Worm (Caenorhabditis elegans): Measurements from ENCODE around the gene famp-1.

Gene famp-1

DNA sequence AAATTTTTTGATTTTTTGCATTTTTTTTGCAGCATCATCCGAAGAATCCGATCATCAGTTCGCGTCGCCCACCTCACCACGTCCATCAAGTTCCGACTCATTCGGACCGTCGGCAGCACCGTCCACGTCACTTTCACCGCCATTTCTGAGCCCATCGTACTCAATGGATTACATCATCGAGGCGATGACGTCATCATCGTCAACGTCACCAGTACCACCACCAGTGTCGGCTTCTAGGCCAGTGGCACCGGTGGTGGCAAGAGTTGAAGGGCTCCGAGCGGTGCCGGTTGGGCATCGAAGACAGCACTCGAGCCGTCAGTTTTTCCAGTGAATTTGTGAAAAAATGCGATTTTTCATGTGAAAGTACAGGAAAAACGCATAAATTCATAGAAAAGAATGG lies 39.8 kb downstream of the famp-1 start:
- no peak for TF ChIP-seq elt-2 (tag; optimal IDR thresholded peaks at IDR 0.05)
- TF ChIP-seq skn-1 (tag; optimal IDR thresholded peaks at IDR 0.05) = no peak
- TF ChIP-seq efl-3 (GFP tag; optimal IDR thresholded peaks at IDR 0.05) = no peak
- TF ChIP-seq elt-3 (tag; optimal IDR thresholded peaks at IDR 0.05) = no peak
- TF ChIP-seq efl-1 (optimal IDR thresholded peaks at IDR 0.05) = no peak
- no peak for TF ChIP-seq efl-1 (GFP tag; optimal IDR thresholded peaks at IDR 0.05 in 1 of 2)
- TF ChIP-seq nhr-84 (tag; optimal IDR thresholded peaks at IDR 0.05) = no peak
- no peak for TF ChIP-seq nhr-20 (tag; optimal IDR thresholded peaks at IDR 0.05)
- no peak for TF ChIP-seq blmp-1 (tag; optimal IDR thresholded peaks at IDR 0.05)
- no peak for TF ChIP-seq ama-1 (optimal IDR thresholded peaks at IDR 0.05)
- TF ChIP-seq sptf-1 (tag; optimal IDR thresholded peaks at IDR 0.05) = no peak
- TF ChIP-seq nhr-47 (tag; optimal IDR thresholded peaks at IDR 0.05) = no peak
- no peak for TF ChIP-seq zip-4 (GFP tag; optimal IDR thresholded peaks at IDR 0.05)
- no peak for TF ChIP-seq isw-1 (GFP tag; IDR thresholded peaks at IDR 0.05)
- TF ChIP-seq unc-30 (tag; optimal IDR thresholded peaks at IDR 0.05) = no peak
- no peak for TF ChIP-seq unc-130 (tag; optimal IDR thresholded peaks at IDR 0.05)
- no peak for TF ChIP-seq alr-1 (tag; optimal IDR thresholded peaks at IDR 0.05; ENCODE audit: borderline replicate concordance)
- no peak for TF ChIP-seq C34B4.2 (tag; optimal IDR thresholded peaks at IDR 0.05)
- TF ChIP-seq zag-1 (tag; optimal IDR thresholded peaks at IDR 0.05) = no peak
- TF ChIP-seq ces-1 (GFP tag; optimal IDR thresholded peaks at IDR 0.05) = no peak

DNA sequence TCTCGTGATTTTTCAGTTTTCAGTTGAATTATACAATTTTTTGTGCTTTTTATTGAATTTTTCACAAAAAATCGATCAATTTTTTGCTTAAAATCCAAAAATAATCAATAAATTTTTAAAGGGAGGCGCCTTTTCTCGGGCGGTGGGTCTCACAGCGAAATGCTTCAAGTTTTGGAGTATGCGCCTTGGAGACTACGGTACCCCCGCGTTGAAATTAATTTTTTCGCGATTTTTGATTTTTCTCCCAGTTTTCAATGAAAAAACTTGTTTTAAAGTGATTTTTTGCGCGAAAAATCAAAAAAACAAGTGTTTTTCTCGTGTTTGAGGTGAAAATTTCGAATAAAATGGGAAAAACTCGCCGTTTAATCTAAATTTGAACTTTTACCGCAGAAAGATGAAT lies 40.3 kb downstream of the famp-1 start:
- TF ChIP-seq efl-3 (GFP tag; optimal IDR thresholded peaks at IDR 0.05) (no peak), jun-1 (tag; optimal IDR thresholded peaks at IDR 0.05) (no peak), pax-3 (tag; optimal IDR thresholded peaks at IDR 0.05) (no peak), hpl-2 (GFP tag; optimal IDR thresholded peaks at IDR 0.05) (no peak), elt-2 (tag; optimal IDR thresholded peaks at IDR 0.05) (no peak), dsc-1 (tag; optimal IDR thresholded peaks at IDR 0.05) (no peak), unc-86 (tag; optimal IDR thresholded peaks at IDR 0.05) (no peak), lin-15B (tag; optimal IDR thresholded peaks at IDR 0.05) (no peak), tlp-1 (tag; optimal IDR thresholded peaks at IDR 0.05) (no peak), unc-98 (GFP tag; IDR thresholded peaks at IDR 0.05) (no peak), nhr-47 (tag; optimal IDR thresholded peaks at IDR 0.05) (no peak), snu-23 (GFP tag; optimal IDR thresholded peaks at IDR 0.05) (no peak), hlh-4 (tag; optimal IDR thresholded peaks at IDR 0.05) (no peak)

DNA sequence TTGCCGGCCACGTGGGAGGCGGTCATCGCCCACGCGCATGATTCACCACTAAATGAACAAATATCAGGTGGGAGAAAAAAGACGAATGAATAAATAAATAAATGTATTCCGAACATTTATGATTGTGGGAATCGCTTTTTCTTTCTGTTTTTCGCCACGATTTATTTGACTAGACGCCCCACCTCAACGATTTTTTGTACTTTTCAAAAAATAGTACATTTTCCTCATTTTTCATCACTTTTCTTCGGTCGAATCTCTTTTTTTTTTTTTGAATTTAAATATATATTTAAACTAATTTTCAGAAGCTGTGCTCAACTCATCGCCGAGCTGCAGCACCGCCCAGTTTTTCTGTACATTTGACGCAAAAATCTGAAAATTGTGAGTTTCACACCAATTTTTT lies 40.9 kb downstream of the famp-1 start, which contains the start of gene fnip-2:
Gene fnip-2 (plus strand): TSS at position 301 of the 400 bp plus-strand sequence.
- no peak for TF ChIP-seq aha-1 (tag; optimal IDR thresholded peaks at IDR 0.05)
- TF ChIP-seq nhr-19 (GFP tag; conservative IDR thresholded peaks at IDR 0.05) = no peak
- no peak for TF ChIP-seq dsc-1 (tag; optimal IDR thresholded peaks at IDR 0.05)
- TF ChIP-seq efl-1 (optimal IDR thresholded peaks at IDR 0.05) = no peak
- TF ChIP-seq efl-1 (GFP tag; optimal IDR thresholded peaks at IDR 0.05 in 1 of 2) = no peak
- TF ChIP-seq tbx-2 (tag; optimal IDR thresholded peaks at IDR 0.05) = no peak
- no peak for TF ChIP-seq ama-1 (optimal IDR thresholded peaks at IDR 0.05)
- no peak for TF ChIP-seq pqm-1 (tag; optimal IDR thresholded peaks at IDR 0.05)
- no peak for TF ChIP-seq C04F5.9 (tag; optimal IDR thresholded peaks at IDR 0.05)
- no peak for TF ChIP-seq pax-3 (tag; optimal IDR thresholded peaks at IDR 0.05)
- TF ChIP-seq ces-1 (GFP tag; optimal IDR thresholded peaks at IDR 0.05) = no peak
- TF ChIP-seq ceh-8 (GFP tag; optimal IDR thresholded peaks at IDR 0.05) = no peak
- TF ChIP-seq nhr-85 (tag) = no peak
- TF ChIP-seq zip-4 (GFP tag; optimal IDR thresholded peaks at IDR 0.05) = no peak
- TF ChIP-seq unc-130 (tag; optimal IDR thresholded peaks at IDR 0.05) = no peak
- no peak for TF ChIP-seq F16B12.6 (tag; optimal IDR thresholded peaks at IDR 0.05)
- no peak for TF ChIP-seq ztf-11 (tag; optimal IDR thresholded peaks at IDR 0.05)
- TF ChIP-seq nhr-77 (tag; optimal IDR thresholded peaks at IDR 0.05) = no peak
- no peak for TF ChIP-seq snu-23 (GFP tag; optimal IDR thresholded peaks at IDR 0.05)
- no peak for TF ChIP-seq dpl-1 (GFP tag; optimal IDR thresholded peaks at IDR 0.05)

Data from whole organism, L1 larva.